Worm (Caenorhabditis elegans) whole organism, L4/young adult: Measurements from ENCODE around the gene gtbp-1.

Experiments used
- W03F9.2 ChIP-seq: fragments of 150-350 bp; optimal IDR thresholded peaks from 2 replicates; lab custom pipeline; 2014; ENCODE audit warnings: missing biosample characterization, missing genetic modification characterization
- him-1 ChIP-seq: sonication (generic microtip); optimal IDR thresholded peaks from 2 replicates; lab custom pipeline; 2016; ENCODE audit warnings: missing genotype, missing genetic modification reagents, missing genetic modification characterization, missing compliant biosample characterization

ce11 chrIV:10112570-10112969 is 16.2 kb downstream of the gtbp-1 start, which contains the start of gene nsph-3.2:
- no peak for TF ChIP-seq W03F9.2 (tag; lab: Kevin White, UChicago)
- TF ChIP-seq him-1 (tag; lab: Kevin White, UChicago) = no peak
